Fruit fly (Drosophila melanogaster): ENCODE measurements around the gene qin.

The qin gene

dm6 chr3R:18577739-18578417 lies 12.9 kb upstream of the qin start:
- TF ChIP-seq fru (GFP tag; optimal IDR thresholded peaks at IDR 0.05) (peak; percentile 13), OdsH (GFP tag; optimal IDR thresholded peaks at IDR 0.05) (no peak), Rel (GFP tag; optimal IDR thresholded peaks at IDR 0.05) (no peak), Rel (tag; optimal IDR thresholded peaks at IDR 0.05) (peak; percentile 91)

dm6 chr3R:18580979-18581378 lies 9.8 kb upstream of the qin start:
- TF ChIP-seq Vsx2 (GFP tag; optimal IDR thresholded peaks at IDR 0.05; ENCODE audit: partially characterized antibody) (no peak), Rel (GFP tag; optimal IDR thresholded peaks at IDR 0.05) (no peak), Rel (tag; optimal IDR thresholded peaks at IDR 0.05) (peak; percentile 29)

- TF ChIP-seq OdsH (GFP tag; optimal IDR thresholded peaks at IDR 0.05) (peak; percentile 7), CrebA (GFP tag; optimal IDR thresholded peaks at IDR 0.05; ENCODE audit: borderline replicate concordance) (no peak), h (GFP tag; optimal IDR thresholded peaks at IDR 0.05) (peak; percentile 49), GATAd (GFP tag; optimal IDR thresholded peaks at IDR 0.05) (no peak), sv (GFP tag; optimal IDR thresholded peaks at IDR 0.05) (no peak), rgr (GFP tag; optimal IDR thresholded peaks at IDR 0.05) (peak; percentile 46), Vsx2 (GFP tag; optimal IDR thresholded peaks at IDR 0.05; ENCODE audit: partially characterized antibody) (no peak), Hnf4 (GFP tag; optimal IDR thresholded peaks at IDR 0.05) (peak; percentile 24), psq (GFP tag; optimal IDR thresholded peaks at IDR 0.05) (no peak), Abd-B (GFP tag; optimal IDR thresholded peaks at IDR 0.05) (no peak), HLH106 (tag; optimal IDR thresholded peaks at IDR 0.05) (no peak)
Measured at dm6 chr3R:18582236-18582635, 8.6 kb upstream of the qin start.

- TF ChIP-seq N (GFP tag; optimal IDR thresholded peaks at IDR 0.05) (no peak), CG32264 (GFP tag; optimal IDR thresholded peaks at IDR 0.05) (peak; percentile 47), dsf (GFP tag; optimal IDR thresholded peaks at IDR 0.05; ENCODE audit: borderline replicate concordance) (peak; percentile 32), Vsx2 (GFP tag; optimal IDR thresholded peaks at IDR 0.05; ENCODE audit: partially characterized antibody) (no peak), Hnf4 (GFP tag; optimal IDR thresholded peaks at IDR 0.05) (peak; percentile 67), sage (GFP tag; optimal IDR thresholded peaks at IDR 0.05) (peak; percentile 12), Abd-B (GFP tag; optimal IDR thresholded peaks at IDR 0.05) (no peak), OdsH (GFP tag; optimal IDR thresholded peaks at IDR 0.05) (peak; percentile 81), woc (GFP tag; optimal IDR thresholded peaks at IDR 0.05) (peak; percentile 80), usp (GFP tag; optimal IDR thresholded peaks at IDR 0.05) (no peak), HLH106 (tag; optimal IDR thresholded peaks at IDR 0.05) (peak; percentile 80), jim (GFP tag; optimal IDR thresholded peaks at IDR 0.05) (peak; percentile 63), sv (GFP tag; optimal IDR thresholded peaks at IDR 0.05) (peak; percentile 97), tai (GFP tag; optimal IDR thresholded peaks at IDR 0.05) (peak; percentile 73), CG9705 (GFP tag; optimal IDR thresholded peaks at IDR 0.05) (peak; percentile 49), Rel (GFP tag; optimal IDR thresholded peaks at IDR 0.05) (peak; percentile 46), Rel (tag; optimal IDR thresholded peaks at IDR 0.05) (peak; percentile 23), br (GFP tag; optimal IDR thresholded peaks at IDR 0.05) (peak; percentile 84), Hr83 (GFP tag; optimal IDR thresholded peaks at IDR 0.05; ENCODE audit: poor library complexity, severe bottlenecking) (peak; percentile 92), fru (GFP tag; optimal IDR thresholded peaks at IDR 0.05) (peak; percentile 82), brk (GFP tag; optimal IDR thresholded peaks at IDR 0.05) (no peak), pan (optimal IDR thresholded peaks at IDR 0.05) (no peak), lola (GFP tag; optimal IDR thresholded peaks at IDR 0.05) (no peak), Dif (GFP tag; optimal IDR thresholded peaks at IDR 0.05; ENCODE audit: partially characterized antibody) (no peak), dmrt93B (GFP tag; optimal IDR thresholded peaks at IDR 0.05) (peak; percentile 70), rgr (GFP tag; optimal IDR thresholded peaks at IDR 0.05) (peak; percentile 85), Dfd (GFP tag; optimal IDR thresholded peaks at IDR 0.05) (no peak), Jra (GFP tag; optimal IDR thresholded peaks at IDR 0.05) (peak; percentile 2), Myc (optimal IDR thresholded peaks at IDR 0.05) (no peak), GATAd (GFP tag; optimal IDR thresholded peaks at IDR 0.05) (no peak), ey (GFP tag; optimal IDR thresholded peaks at IDR 0.05) (peak; percentile 86), Sp1 (GFP tag; optimal IDR thresholded peaks at IDR 0.05) (peak; percentile 69), Hr78 (GFP tag; optimal IDR thresholded peaks at IDR 0.05) (no peak), Mio (GFP tag; optimal IDR thresholded peaks at IDR 0.05) (no peak), CrebA (GFP tag; optimal IDR thresholded peaks at IDR 0.05; ENCODE audit: borderline replicate concordance) (no peak), h (GFP tag; optimal IDR thresholded peaks at IDR 0.05) (peak; percentile 89), psq (GFP tag; optimal IDR thresholded peaks at IDR 0.05) (peak; percentile 80), foxo (GFP tag; optimal IDR thresholded peaks at IDR 0.05) (peak; percentile 45 to 84), dl (GFP tag; optimal IDR thresholded peaks at IDR 0.05; ENCODE audit: insufficient read depth in 1 of 2, partially characterized antibody in 2 of 2) (no peak)
Measured at dm6 chr3R:18583881-18584545, 6.8 kb upstream of the qin start.
